Worm (Caenorhabditis elegans) whole organism, L1 larva: ENCODE measurements around the gene nas-12.
A peak's percentile ranks its signal among the peaks of the same experiment; 100 is the strongest.

Experiments
- F16B12.6 ChIP-seq: fragments of 150-350 bp; optimal IDR thresholded peaks from 2 replicates; lab custom pipeline; 2014; ENCODE audit warnings: missing biosample characterization, missing genetic modification characterization
- alr-1 ChIP-seq: fragments of 200-800 bp; sonication (Bioruptor generic); optimal IDR thresholded peaks from 2 replicates; lab custom pipeline; 2018; ENCODE audit warnings: borderline replicate concordance, mild to moderate bottlenecking, missing genetic modification characterization, missing compliant biosample characterization
- aly-2 ChIP-seq: fragments of 150-350 bp; optimal IDR thresholded peaks from 2 replicates; lab custom pipeline; 2014; ENCODE audit warnings: missing biosample characterization, missing genetic modification characterization
- blmp-1 ChIP-seq: fragments of 150-350 bp; optimal IDR thresholded peaks from 2 replicates; lab custom pipeline; 2014; ENCODE audit warnings: missing biosample characterization, missing genetic modification characterization
- ceh-63 ChIP-seq: fragments of 200-800 bp; sonication (Bioruptor generic); optimal IDR thresholded peaks from 2 replicates; lab custom pipeline; 2018; ENCODE audit warnings: mild to moderate bottlenecking, missing genetic modification characterization, missing compliant biosample characterization
- ceh-8 ChIP-seq: fragments of 200-800 bp; sonication (Bioruptor generic); optimal IDR thresholded peaks from 2 replicates; lab custom pipeline; 2018; ENCODE audit warnings: mild to moderate bottlenecking, missing genetic modification characterization, moderate library complexity, missing compliant biosample characterization
- ceh-82 ChIP-seq, 3 experiments: fragments of 150-350 bp in 1 of 3; sonication (generic microtip) in 2 of 3; optimal IDR thresholded peaks; 2 replicates each; lab custom pipeline; 2014 to 2017; ENCODE audit warnings: missing biosample characterization in 3 of 3, missing genetic modification characterization in 3 of 3
- ceh-90 ChIP-seq: sonication (generic microtip); optimal IDR thresholded peaks from 2 replicates; lab custom pipeline; 2016; ENCODE audit warnings: missing genetic modification characterization, missing compliant biosample characterization
- ces-1 ChIP-seq: fragments of 150-350 bp; optimal IDR thresholded peaks from 2 replicates; lab custom pipeline; 2014; ENCODE audit warnings: missing biosample characterization, missing genetic modification reagents, missing genetic modification characterization
- dpl-1 ChIP-seq, 3 experiments: fragments of 150-350 bp in 2 of 3; sonication (generic microtip) in 1 of 3; optimal IDR thresholded peaks; 2 replicates each; lab custom pipeline; 2014 to 2017; ENCODE audit warnings: missing biosample characterization in 3 of 3, missing genetic modification characterization in 3 of 3, missing genetic modification reagents in 3 of 3
- dsc-1 ChIP-seq: sonication (generic microtip); optimal IDR thresholded peaks from 2 replicates; lab custom pipeline; 2016; ENCODE audit warnings: mild to moderate bottlenecking, missing genetic modification characterization, missing compliant biosample characterization
- efl-1 ChIP-seq, 4 experiments: fragments of 150-350 bp; optimal IDR thresholded peaks in 3 of 4; peaks in 1 of 4; 1 replicate in 1 of 4; 2 replicates in 3 of 4; lab custom pipeline; 2014; ENCODE audit warnings: missing biosample characterization in 2 of 4, missing genetic modification characterization in 2 of 4, missing genetic modification reagents in 2 of 4
- elt-2 ChIP-seq: sonication (generic microtip); optimal IDR thresholded peaks from 2 replicates; lab custom pipeline; 2016; ENCODE audit warnings: missing genetic modification characterization, mild to moderate bottlenecking, inconsistent platforms, missing compliant biosample characterization, missing genetic modification reagents
- ets-5 ChIP-seq: fragments of 200-800 bp; sonication (Bioruptor generic); IDR thresholded peaks from 2 replicates; pipeline ENCODE4 v1.3.6; 2022; ENCODE audit warnings: missing genetic modification characterization, missing compliant biosample characterization
- fkh-8 ChIP-seq: sonication (generic microtip); optimal IDR thresholded peaks from 2 replicates; lab custom pipeline; 2016; ENCODE audit warnings: mild to moderate bottlenecking, missing genetic modification characterization, missing compliant biosample characterization
- grh-1 ChIP-seq: fragments of 200-800 bp; sonication (Bioruptor generic); IDR thresholded peaks from 2 replicates; pipeline ENCODE4 v1.3.6; 2022; ENCODE audit warnings: missing genetic modification reagents, missing genetic modification characterization, missing compliant biosample characterization
- hlh-17 ChIP-seq: fragments of 200-800 bp; sonication (Bioruptor generic); optimal IDR thresholded peaks from 2 replicates; lab custom pipeline; 2018; ENCODE audit warnings: missing genetic modification characterization, mild to moderate bottlenecking, missing compliant biosample characterization, moderate library complexity, borderline replicate concordance
- hlh-4 ChIP-seq: sonication (generic microtip); optimal IDR thresholded peaks from 2 replicates; lab custom pipeline; 2016; ENCODE audit warnings: mild to moderate bottlenecking, missing genetic modification characterization, missing compliant biosample characterization
- irx-1 ChIP-seq: sonication (generic microtip); optimal IDR thresholded peaks from 2 replicates; lab custom pipeline; 2016; ENCODE audit warnings: missing genetic modification characterization, missing compliant biosample characterization
- lin-15B ChIP-seq: fragments of 150-350 bp; sonication (generic microtip); optimal IDR thresholded peaks from 3 replicates; lab custom pipeline; 2014; ENCODE audit warnings: missing biosample characterization, missing genetic modification characterization
- lin-35 ChIP-seq, 2 experiments: fragments of 150-350 bp; optimal IDR thresholded peaks; 2 replicates each; lab custom pipeline; 2014; ENCODE audit warnings: missing biosample characterization in 2 of 2, missing genetic modification characterization in 2 of 2, missing genetic modification reagents in 2 of 2
- lin-39 ChIP-seq: fragments of 150-350 bp; optimal IDR thresholded peaks from 2 replicates; lab custom pipeline; 2014; ENCODE audit warnings: missing biosample characterization, missing genetic modification reagents, missing genetic modification characterization
- lsy-2 ChIP-seq, 2 experiments: fragments of 150-350 bp; optimal IDR thresholded peaks; 2 replicates each; lab custom pipeline; 2014; ENCODE audit warnings: missing biosample characterization in 2 of 2, missing genetic modification characterization in 2 of 2
- mab-9 ChIP-seq: fragments of 200-800 bp; sonication (Bioruptor generic); IDR thresholded peaks from 2 replicates; pipeline ENCODE4 v1.3.6; 2022; ENCODE audit warnings: missing genetic modification reagents, missing genetic modification characterization, missing compliant biosample characterization
- mdl-1 ChIP-seq, 2 experiments: fragments of 150-350 bp; optimal IDR thresholded peaks; 2 replicates each; lab custom pipeline; 2014 to 2017; ENCODE audit warnings: missing biosample characterization in 2 of 2, missing genetic modification characterization in 2 of 2, inconsistent platforms in 1 of 2
- mef-2 ChIP-seq: fragments of 150-350 bp; optimal IDR thresholded peaks from 2 replicates; lab custom pipeline; 2014; ENCODE audit warnings: missing biosample characterization, missing genetic modification characterization
- mep-1 ChIP-seq: fragments of 150-350 bp; optimal IDR thresholded peaks from 2 replicates; lab custom pipeline; 2014; ENCODE audit warnings: missing biosample characterization, missing genetic modification characterization
- nhr-19 ChIP-seq: fragments of 200-800 bp; sonication (Bioruptor generic); conservative IDR thresholded peaks from 2 replicates; pipeline ENCODE4 v1.3.6; 2022; ENCODE audit warnings: missing genetic modification characterization, missing compliant biosample characterization
- nhr-20 ChIP-seq: sonication (generic microtip); optimal IDR thresholded peaks from 2 replicates; lab custom pipeline; 2016; ENCODE audit warnings: mild to moderate bottlenecking, missing genetic modification characterization, missing compliant biosample characterization
- nhr-47 ChIP-seq: sonication (generic microtip); optimal IDR thresholded peaks from 2 replicates; lab custom pipeline; 2016; ENCODE audit warnings: mild to moderate bottlenecking, missing genetic modification characterization, moderate library complexity, missing compliant biosample characterization
- nhr-71 ChIP-seq: sonication (generic microtip); optimal IDR thresholded peaks from 2 replicates; lab custom pipeline; 2016; ENCODE audit warnings: mild to moderate bottlenecking, missing genetic modification characterization, moderate library complexity, missing compliant biosample characterization
- nhr-76 ChIP-seq: sonication (generic microtip); optimal IDR thresholded peaks from 2 replicates; lab custom pipeline; 2017; ENCODE audit warnings: missing biosample characterization, missing genetic modification characterization
- nhr-77 ChIP-seq: fragments of 150-350 bp; optimal IDR thresholded peaks from 2 replicates; lab custom pipeline; 2014; ENCODE audit warnings: missing biosample characterization, missing genetic modification characterization
- pag-3 ChIP-seq: sonication (generic microtip); optimal IDR thresholded peaks from 2 replicates; lab custom pipeline; 2017; ENCODE audit warnings: missing genetic modification characterization, mild to moderate bottlenecking, missing compliant biosample characterization, antibody characterized with exemption, borderline replicate concordance; ENCODE audit not compliant: insufficient read depth
- pqm-1 ChIP-seq: sonication (generic microtip); optimal IDR thresholded peaks from 3 replicates; lab custom pipeline; 2017; ENCODE audit warnings: missing biosample characterization, missing genetic modification characterization
- rnt-1 ChIP-seq: sonication (generic microtip); optimal IDR thresholded peaks from 2 replicates; lab custom pipeline; 2016; ENCODE audit warnings: mild to moderate bottlenecking, missing genetic modification characterization, moderate library complexity, missing compliant biosample characterization
- snpc-4 ChIP-seq: fragments of 150-350 bp; optimal IDR thresholded peaks from 2 replicates; lab custom pipeline; 2014; ENCODE audit warnings: missing biosample characterization, missing genetic modification characterization
- snu-23 ChIP-seq: sonication (generic microtip); optimal IDR thresholded peaks from 2 replicates; lab custom pipeline; 2016; ENCODE audit warnings: missing genetic modification characterization, missing compliant biosample characterization
- sox-4 ChIP-seq: sonication (generic microtip); optimal IDR thresholded peaks from 2 replicates; lab custom pipeline; 2016; ENCODE audit warnings: missing genetic modification characterization, missing compliant biosample characterization
- sptf-1 ChIP-seq: fragments of 150-350 bp; optimal IDR thresholded peaks from 2 replicates; lab custom pipeline; 2014; ENCODE audit warnings: missing biosample characterization, missing genetic modification characterization
- sup-37 ChIP-seq: fragments of 200-800 bp; sonication (Bioruptor generic); optimal IDR thresholded peaks from 2 replicates; lab custom pipeline; 2018; ENCODE audit warnings: mild to moderate bottlenecking, missing genetic modification characterization, missing compliant biosample characterization
- unc-130 ChIP-seq: fragments of 150-350 bp; optimal IDR thresholded peaks from 2 replicates; lab custom pipeline; 2017; ENCODE audit warnings: missing biosample characterization, missing genetic modification characterization, inconsistent platforms
- zip-4 ChIP-seq: fragments of 200-800 bp; sonication (Bioruptor generic); optimal IDR thresholded peaks from 2 replicates; lab custom pipeline; 2018; ENCODE audit warnings: mild to moderate bottlenecking, missing genetic modification characterization, moderate library complexity, missing compliant biosample characterization
- ztf-11 ChIP-seq, 2 experiments: sonication (generic microtip); optimal IDR thresholded peaks; 2 replicates each; lab custom pipeline; 2016 to 2017; ENCODE audit warnings: missing genetic modification characterization in 2 of 2, missing biosample characterization in 1 of 2, missing compliant biosample characterization in 1 of 2

Gene nas-12

ce11 chrIV:10176252-10176730 lies 47.5 kb upstream of the nas-12 start, which contains the start of gene rack-1 (continued):
- TF ChIP-seq nhr-19 (GFP tag; lab: Robert Waterston, UW), result peak; percentile 29; the same call in 1 of the 2 replicates
- peak; percentile 19 for TF ChIP-seq elt-2 (tag; lab: Kevin White, UChicago)
- TF ChIP-seq ceh-8 (GFP tag; lab: Kevin White, UChicago), result no peak
- peak; percentile 15 for TF ChIP-seq snpc-4 (tag; lab: Kevin White, UChicago)
- peak; percentile 39 for TF ChIP-seq F16B12.6
- peak; percentile 74 for TF ChIP-seq nhr-71 (tag; lab: Kevin White, UChicago)
- peak; percentile 58 for TF ChIP-seq unc-130
- peak; percentile 21 for TF ChIP-seq nhr-77 (tag; lab: Kevin White, UChicago)
- peak; percentile 66 to 70 for TF ChIP-seq lin-35 (GFP tag; optimal IDR thresholded peaks at IDR 0.05; lab: Kevin White, UChicago)
- peak; percentile 47 for TF ChIP-seq blmp-1 (tag; lab: Kevin White, UChicago)
- peak in 1 of 2 experiments; percentile 38 for TF ChIP-seq mdl-1 (tag; optimal IDR thresholded peaks at IDR 0.05; lab: Kevin White, UChicago)
- peak; percentile 58 for TF ChIP-seq fkh-8 (tag; lab: Kevin White, UChicago)
- peak; percentile 17 for TF ChIP-seq irx-1 (tag; lab: Kevin White, UChicago)
- TF ChIP-seq rnt-1 (tag; lab: Kevin White, UChicago), result peak; percentile 46
- peak; percentile 59 for TF ChIP-seq nhr-47 (tag; lab: Kevin White, UChicago)
- TF ChIP-seq efl-1 (optimal IDR thresholded peaks at IDR 0.05; lab: Kevin White, UChicago), result peak; percentile 68 to 72
- peak; percentile 65 to 93 for TF ChIP-seq efl-1 (GFP tag; optimal IDR thresholded peaks at IDR 0.05 in 1 of 2; lab: Kevin White, UChicago)
- TF ChIP-seq nhr-20 (tag; lab: Kevin White, UChicago), result peak; percentile 65
- TF ChIP-seq, all 84 proteins: peak for 34

ce11 chrIV:10177779-10178178 lies 46.0 kb upstream of the nas-12 start, which contains the start of gene mspn-1:
Gene mspn-1 (plus strand): TSS chrIV:10177968.
- TF ChIP-seq ceh-90 (no peak), mab-9 (GFP tag; lab: Robert Waterston, UW) (no peak), aly-2 (tag; lab: Kevin White, UChicago) (peak; percentile 27), hlh-17 (GFP tag; lab: Kevin White, UChicago) (no peak), lsy-2 (tag; optimal IDR thresholded peaks at IDR 0.05; lab: Kevin White, UChicago) (peak in 1 of 2 experiments; percentile 25)

ce11 chrIV:10180133-10180749 lies 43.6 kb upstream of the nas-12 start, which contains the start of gene gta-1:
Gene gta-1 (plus strand): TSS chrIV:10180660.
- no peak for TF ChIP-seq grh-1 (GFP tag; lab: Robert Waterston, UW)
- TF ChIP-seq nhr-19 (GFP tag; lab: Robert Waterston, UW), result peak; percentile 50
- TF ChIP-seq sptf-1 (tag; lab: Kevin White, UChicago), result no peak
- TF ChIP-seq ceh-63 (GFP tag; lab: Kevin White, UChicago), result no peak
- no peak for TF ChIP-seq ets-5 (GFP tag; lab: Robert Waterston, UW)
- TF ChIP-seq snu-23 (GFP tag; lab: Kevin White, UChicago), result peak; percentile 65
- peak; percentile 66 for TF ChIP-seq rnt-1 (tag; lab: Kevin White, UChicago)
- no peak for TF ChIP-seq pqm-1
- TF ChIP-seq hlh-4, result no peak
- no peak for TF ChIP-seq mef-2 (tag; lab: Kevin White, UChicago)
- TF ChIP-seq dsc-1, result peak; percentile 49
- TF ChIP-seq ceh-82 (tag; optimal IDR thresholded peaks at IDR 0.05; lab: Kevin White, UChicago), result no peak
- TF ChIP-seq irx-1 (tag; lab: Kevin White, UChicago), result no peak
- TF ChIP-seq ztf-11 (tag; optimal IDR thresholded peaks at IDR 0.05; lab: Kevin White, UChicago), result no peak
- TF ChIP-seq dpl-1 (GFP tag; optimal IDR thresholded peaks at IDR 0.05; lab: Kevin White, UChicago), result peak in 2 of 3 experiments; percentile 18 to 19
- peak; percentile 57 for TF ChIP-seq nhr-20 (tag; lab: Kevin White, UChicago)
- TF ChIP-seq elt-2 (tag; lab: Kevin White, UChicago), result no peak
- no peak for TF ChIP-seq pag-3 (tag; lab: Kevin White, UChicago)
- TF ChIP-seq nhr-76 (tag; lab: Kevin White, UChicago), result no peak
- TF ChIP-seq zip-4 (GFP tag; lab: Kevin White, UChicago), result no peak
- TF ChIP-seq lin-35 (GFP tag; optimal IDR thresholded peaks at IDR 0.05; lab: Kevin White, UChicago), result peak; percentile 15 to 32
- peak; percentile 73 for TF ChIP-seq nhr-71 (tag; lab: Kevin White, UChicago)
- no peak for TF ChIP-seq sox-4 (tag; lab: Kevin White, UChicago)
- TF ChIP-seq mep-1, result peak; percentile 11
- TF ChIP-seq sup-37, result no peak
- TF ChIP-seq lin-15B (tag; lab: Kevin White, UChicago), result no peak
- peak; percentile 36 for TF ChIP-seq lin-39 (tag; lab: Kevin White, UChicago)
- TF ChIP-seq fkh-8 (tag; lab: Kevin White, UChicago), result no peak
- TF ChIP-seq ces-1, result no peak
- TF ChIP-seq mdl-1 (tag; optimal IDR thresholded peaks at IDR 0.05; lab: Kevin White, UChicago), result peak in 1 of 2 experiments; percentile 52
- TF ChIP-seq unc-130, result no peak
- TF ChIP-seq alr-1 (tag; lab: Kevin White, UChicago), result no peak
